Fruit fly (Drosophila melanogaster): ENCODE results near the gene Hus1-like.
A peak's percentile ranks its signal among the peaks of the same experiment; 100 is the strongest.

The Hus1-like gene

DNA sequence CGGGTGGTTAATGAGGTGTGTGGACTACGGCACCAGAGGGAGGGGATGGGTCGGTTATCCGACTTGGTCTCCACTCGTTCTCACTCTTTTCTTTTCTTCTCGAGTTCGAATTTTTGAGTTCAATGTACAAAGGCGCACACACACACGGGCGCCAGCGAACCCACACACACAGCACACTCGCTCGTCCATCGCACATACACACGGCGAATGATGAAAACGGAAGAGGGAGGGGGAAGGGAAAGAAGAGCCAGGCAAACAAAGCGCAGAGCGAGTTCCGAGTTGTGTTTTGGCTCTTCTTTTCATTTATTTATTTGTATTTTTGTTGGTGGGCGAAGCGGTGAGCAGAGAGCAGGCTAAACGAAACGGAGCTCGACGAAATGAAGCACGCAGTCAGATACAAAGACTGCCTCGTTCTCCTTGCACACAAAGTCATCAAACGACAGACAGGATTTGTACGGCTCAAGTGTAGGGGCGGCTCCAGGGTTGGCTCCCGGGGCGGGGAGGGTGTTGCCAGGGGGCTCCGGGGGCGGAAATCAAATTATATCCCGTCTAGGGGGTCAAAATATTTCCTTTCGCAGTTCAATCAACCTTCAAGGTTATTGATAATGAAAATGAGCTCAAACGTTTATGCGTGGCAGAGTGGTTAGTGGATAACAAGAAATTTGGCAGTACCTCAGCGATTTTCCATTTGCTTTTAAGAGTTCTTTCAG, 1.8 kb downstream of the Hus1-like start (continued):
- TF ChIP-seq HLH3B (GFP tag; IDR thresholded peaks at IDR 0.05) (no peak), CG16863 (GFP tag; optimal IDR thresholded peaks at IDR 0.05) (no peak), CG34422 (GFP tag; IDR thresholded peaks at IDR 0.05) (0 out of 3 replicates have a peak, but pooled peaks have one; percentile 40), CG17359 (tag; optimal IDR thresholded peaks at IDR 0.05) (no peak), CG18011 (GFP tag; optimal IDR thresholded peaks at IDR 0.05) (no peak), hbn (GFP tag; IDR thresholded peaks at IDR 0.05; ENCODE audit: partially characterized antibody) (no peak), Neu2 (GFP tag; optimal IDR thresholded peaks at IDR 0.05; ENCODE audit: borderline replicate concordance) (no peak), CG6854 (GFP tag; optimal IDR thresholded peaks at IDR 0.05) (peak; percentile 9), Bgb (GFP tag; IDR thresholded peaks at IDR 0.05; ENCODE audit: partially characterized antibody) (peak; percentile 28; the same call in 1 of the 2 replicates), wek (GFP tag; optimal IDR thresholded peaks at IDR 0.05) (no peak), CG7839 (tag; optimal IDR thresholded peaks at IDR 0.05) (no peak), CG7357 (GFP tag; IDR thresholded peaks at IDR 0.05) (no peak), CG1602 (GFP tag; optimal IDR thresholded peaks at IDR 0.05) (no peak), Nf-YB (GFP tag; optimal IDR thresholded peaks at IDR 0.05) (no peak), twi (tag; optimal IDR thresholded peaks at IDR 0.05) (no peak), az2 (GFP tag; optimal IDR thresholded peaks at IDR 0.05) (no peak), CG3726 (GFP tag; IDR thresholded peaks at IDR 0.05) (no peak), CG1603 (tag; optimal IDR thresholded peaks at IDR 0.05) (no peak), HLHmδ (GFP tag; optimal IDR thresholded peaks at IDR 0.05) (peak; percentile 23)

dm6 chr3R:4807582-4807981, 4.3 kb downstream of the Hus1-like start:
- no peak for TF ChIP-seq gt (GFP tag; IDR thresholded peaks at IDR 0.05)
- TF ChIP-seq bbx (GFP tag; IDR thresholded peaks at IDR 0.05; ENCODE audit: partially characterized antibody): 0 out of 2 replicates have a peak, but pooled peaks have one; percentile 14
- TF ChIP-seq Hr3 (GFP tag; optimal IDR thresholded peaks at IDR 0.05): no peak
- no peak for TF ChIP-seq pnt (GFP tag; optimal IDR thresholded peaks at IDR 0.05)
- 0 out of 3 replicates have a peak, but pooled peaks have one; percentile 44 for TF ChIP-seq CG2199 (GFP tag; IDR thresholded peaks at IDR 0.05)
- no peak for TF ChIP-seq CG9609 (GFP tag; optimal IDR thresholded peaks at IDR 0.05)
- TF ChIP-seq tx (GFP tag; optimal IDR thresholded peaks at IDR 0.05): no peak
- no peak for TF ChIP-seq CG13894 (tag; optimal IDR thresholded peaks at IDR 0.05)
- no peak for TF ChIP-seq CG42726 (GFP tag; IDR thresholded peaks at IDR 0.05; ENCODE audit: partially characterized antibody)
- TF ChIP-seq p53 (GFP tag; optimal IDR thresholded peaks at IDR 0.05): peak; percentile 63
- no peak for TF ChIP-seq CG9876 (GFP tag; optimal IDR thresholded peaks at IDR 0.05)
- TF ChIP-seq CG12942 (GFP tag; optimal IDR thresholded peaks at IDR 0.05): no peak
- no peak for TF ChIP-seq CG15696 (tag; optimal IDR thresholded peaks at IDR 0.05)
- 0 out of 2 replicates have a peak, but pooled peaks have one; percentile 24 for TF ChIP-seq CG14014 (GFP tag; IDR thresholded peaks at IDR 0.05)
- TF ChIP-seq Kr (GFP tag; optimal IDR thresholded peaks at IDR 0.05): no peak
- no peak for TF ChIP-seq jumu (GFP tag; optimal IDR thresholded peaks at IDR 0.05)
- TF ChIP-seq CG31365 (tag; optimal IDR thresholded peaks at IDR 0.05): no peak
- TF ChIP-seq ssp (GFP tag; IDR thresholded peaks at IDR 0.05): no peak
- TF ChIP-seq en (GFP tag; optimal IDR thresholded peaks at IDR 0.05): no peak
- peak; percentile 1 for TF ChIP-seq CG12769 (tag; optimal IDR thresholded peaks at IDR 0.05)
- TF ChIP-seq ash1 (GFP tag; optimal IDR thresholded peaks at IDR 0.05): no peak
- TF ChIP-seq Med (GFP tag): peak; percentile 32
- TF ChIP-seq CG7839 (tag; optimal IDR thresholded peaks at IDR 0.05): no peak
- no peak for TF ChIP-seq Lpt (GFP tag; optimal IDR thresholded peaks at IDR 0.05)
- no peak for TF ChIP-seq her (GFP tag; optimal IDR thresholded peaks at IDR 0.05)
- TF ChIP-seq Trl (optimal IDR thresholded peaks at IDR 0.05): peak in 1 of 2 experiments; percentile 61
- no peak for TF ChIP-seq Trl (GFP tag; optimal IDR thresholded peaks at IDR 0.05)
- TF ChIP-seq Dp (GFP tag; optimal IDR thresholded peaks at IDR 0.05): no peak
- no peak for TF ChIP-seq CG10959 (GFP tag; IDR thresholded peaks at IDR 0.05)
- no peak for TF ChIP-seq CG34376 (GFP tag; optimal IDR thresholded peaks at IDR 0.05)
- TF ChIP-seq CG32772 (GFP tag; IDR thresholded peaks at IDR 0.05): no peak
- TF ChIP-seq fd3F (GFP tag; optimal IDR thresholded peaks at IDR 0.05): no peak
